Fruit fly (Drosophila melanogaster): ENCODE data around the gene CG33710.

CG33710 gene

dm6 chr3L:19928435-19929011, 24.1 kb downstream of the CG33710 start, which contains the start of the genes CG8004 and RhoGDI (continued):
- TF ChIP-seq CG17385 (GFP tag; optimal IDR thresholded peaks at IDR 0.05) (peak; percentile 45), Ada2b (GFP tag; IDR thresholded peaks at IDR 0.05) (peak; percentile 46), al (GFP tag; IDR thresholded peaks at IDR 0.05) (0 out of 2 replicates have a peak, but pooled peaks have one; percentile 9), CG1647 (GFP tag; optimal IDR thresholded peaks at IDR 0.05) (peak; percentile 63), tin (GFP tag; optimal IDR thresholded peaks at IDR 0.05) (peak; percentile 75), da (GFP tag; optimal IDR thresholded peaks at IDR 0.05) (no peak), CG3407 (GFP tag; optimal IDR thresholded peaks at IDR 0.05) (no peak), sqz (GFP tag; optimal IDR thresholded peaks at IDR 0.05) (no peak), CG11398 (GFP tag; optimal IDR thresholded peaks at IDR 0.05) (peak; percentile 44), CG4360 (GFP tag; IDR thresholded peaks at IDR 0.05) (0 out of 2 replicates have a peak, but pooled peaks have one; percentile 18), CG15601 (tag; optimal IDR thresholded peaks at IDR 0.05) (peak; percentile 68), Hr78 (GFP tag; optimal IDR thresholded peaks at IDR 0.05) (no peak), lilli (GFP tag; optimal IDR thresholded peaks at IDR 0.05) (peak; percentile 86), Dek (tag; optimal IDR thresholded peaks at IDR 0.05) (peak; percentile 62), Awh (GFP tag; IDR thresholded peaks at IDR 0.05) (0 out of 2 replicates have a peak, but pooled peaks have one; percentile 40), vvl (GFP tag; IDR thresholded peaks at IDR 0.05) (peak; percentile 76), dimm (GFP tag; IDR thresholded peaks at IDR 0.05) (no peak), Aef1 (GFP tag; IDR thresholded peaks at IDR 0.05) (no peak), Atf-2 (GFP tag; optimal IDR thresholded peaks at IDR 0.05) (peak; percentile 65), Lhr (GFP tag; optimal IDR thresholded peaks at IDR 0.05) (peak; percentile 68), CG16813 (GFP tag; IDR thresholded peaks at IDR 0.05; ENCODE audit: partially characterized antibody) (no peak), CG32767 (GFP tag; IDR thresholded peaks at IDR 0.05) (no peak), CG11456 (GFP tag; IDR thresholded peaks at IDR 0.05) (no peak; the same call in 2 of the 3 replicates), CG13296 (GFP tag; optimal IDR thresholded peaks at IDR 0.05) (peak; percentile 2), Lim3 (GFP tag; IDR thresholded peaks at IDR 0.05) (no peak), unc-4 (GFP tag; IDR thresholded peaks at IDR 0.05; ENCODE audit: partially characterized antibody) (no peak), CG11560 (tag; IDR thresholded peaks at IDR 0.05) (no peak), CG7372 (GFP tag; IDR thresholded peaks at IDR 0.05) (no peak), CG9797 (GFP tag; optimal IDR thresholded peaks at IDR 0.05) (peak; percentile 86), ken (GFP tag; IDR thresholded peaks at IDR 0.05) (peak; percentile 67; the same call in 1 of the 3 replicates), abd-A (tag; optimal IDR thresholded peaks at IDR 0.05) (no peak), CG7963 (GFP tag; IDR thresholded peaks at IDR 0.05; ENCODE audit: partially characterized antibody) (no peak), CG43689 (GFP tag; IDR thresholded peaks at IDR 0.05) (no peak), ftz-f1 (GFP tag; optimal IDR thresholded peaks at IDR 0.05) (peak; percentile 14), nerfin-2 (GFP tag; IDR thresholded peaks at IDR 0.05; ENCODE audit: partially characterized antibody) (no peak), CG1024 (GFP tag; IDR thresholded peaks at IDR 0.05) (peak; percentile 59; the same call in 1 of the 2 replicates), fru (optimal IDR thresholded peaks at IDR 0.05) (no peak), yki (optimal IDR thresholded peaks at IDR 0.05) (no peak), CG15696 (tag; optimal IDR thresholded peaks at IDR 0.05) (peak; percentile 56), Tbp (GFP tag; optimal IDR thresholded peaks at IDR 0.05) (no peak), mld (GFP tag; IDR thresholded peaks at IDR 0.05; ENCODE audit: partially characterized antibody) (no peak), gce (GFP tag; IDR thresholded peaks at IDR 0.05) (no peak), org-1 (GFP tag; optimal IDR thresholded peaks at IDR 0.05) (no peak), CG8765 (GFP tag; IDR thresholded peaks at IDR 0.05) (no peak), D19B (GFP tag; optimal IDR thresholded peaks at IDR 0.05) (no peak), CG3995 (GFP tag; optimal IDR thresholded peaks at IDR 0.05) (peak; percentile 32), lbe (GFP tag; optimal IDR thresholded peaks at IDR 0.05) (no peak), NC2α (GFP tag; optimal IDR thresholded peaks at IDR 0.05) (no peak), CG7357 (GFP tag; IDR thresholded peaks at IDR 0.05) (peak; percentile 96), CG6272 (GFP tag; IDR thresholded peaks at IDR 0.05) (no peak), CG6765 (GFP tag; optimal IDR thresholded peaks at IDR 0.05) (no peak), CG3065 (GFP tag; optimal IDR thresholded peaks at IDR 0.05) (no peak)

Data from whole organism, embryonic.